Fruit fly (Drosophila melanogaster): ENCODE measurements around the gene DCTN1-p150.

DNA sequence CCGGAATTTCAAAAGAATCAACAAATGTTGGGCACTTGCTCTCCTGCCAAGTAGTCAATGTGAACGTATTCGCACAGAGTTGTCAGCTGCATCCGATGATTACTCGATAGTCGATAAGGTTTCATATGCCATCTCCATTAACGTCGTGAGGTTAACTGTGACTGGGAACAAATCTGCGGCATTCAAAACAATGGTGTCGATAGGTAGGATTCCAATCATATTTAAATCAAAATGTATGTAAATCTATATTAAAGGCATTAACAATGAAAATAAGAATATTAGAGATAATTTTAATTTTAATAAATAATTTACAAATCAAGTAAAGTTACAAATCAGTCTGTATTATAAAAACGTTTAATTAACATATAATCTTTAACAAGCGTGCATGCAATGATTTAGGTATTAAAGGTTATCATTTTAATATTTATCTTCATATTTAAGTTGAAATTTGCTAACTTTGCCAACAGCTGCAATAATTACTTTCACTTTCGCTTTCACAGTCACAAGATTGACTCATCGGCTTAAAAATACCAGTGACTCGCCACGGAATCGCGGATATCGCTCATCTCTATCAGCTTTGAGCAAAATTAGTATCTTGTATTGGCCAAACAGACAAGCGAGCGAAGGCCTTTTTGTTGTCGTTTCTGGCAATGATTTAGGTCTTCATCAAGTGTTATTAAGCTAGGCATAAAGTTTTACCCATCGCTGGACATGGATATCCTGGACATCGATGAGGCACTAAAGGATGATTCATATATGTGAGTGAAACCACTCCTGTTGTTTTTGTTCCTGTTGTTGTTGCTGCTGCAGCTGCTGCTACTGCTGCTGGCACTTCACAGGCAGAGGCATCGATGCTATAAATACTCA lies 35.7 kb downstream of the DCTN1-p150 start, which contains the start of the genes Meics, Nxf3 and ssp2:
- TF ChIP-seq CTCF (optimal IDR thresholded peaks at IDR 0.05) (no peak), CG8478 (optimal IDR thresholded peaks at IDR 0.05) (no peak)

Data from S2 (cell line).